Fruit fly (Drosophila melanogaster) whole organism, embryonic: ENCODE data around the gene CG7789.

Experiments used
- Ada2b ChIP-seq: fragments of 200-800 bp; sonication (Bioruptor generic); IDR thresholded peaks from 2 replicates; pipeline ENCODE4 v1.3.6; 2022; ENCODE audit warnings: missing biosample characterization, missing genetic modification characterization
- Asciz ChIP-seq: fragments of 200-800 bp; sonication (Bioruptor generic); optimal IDR thresholded peaks from 2 replicates; lab custom pipeline; 2017; ENCODE audit warnings: missing biosample characterization, mild to moderate bottlenecking, missing genetic modification characterization, missing genetic modification reagents
- CG10431 ChIP-seq: fragments of 200-800 bp; sonication (Bioruptor generic); optimal IDR thresholded peaks from 3 replicates; lab custom pipeline; 2018; ENCODE audit warnings: missing biosample characterization, mild to moderate bottlenecking, missing genetic modification characterization
- CG10462 ChIP-seq: fragments of 200-800 bp; sonication (Bioruptor generic); optimal IDR thresholded peaks from 2 replicates; lab custom pipeline; 2016; ENCODE audit warnings: missing biosample characterization, missing genetic modification characterization
- CG14050 ChIP-seq: fragments of 200-800 bp; sonication (Bioruptor generic); IDR thresholded peaks from 3 replicates; pipeline ENCODE4 v1.3.6; 2022; ENCODE audit warnings: missing biosample characterization, missing genetic modification characterization
- CG14441 ChIP-seq: fragments of 200-800 bp; sonication (Bioruptor generic); IDR thresholded peaks from 2 replicates; pipeline ENCODE4 v1.3.6; 2022; ENCODE audit warnings: missing biosample characterization, missing genetic modification characterization
- CG16779 ChIP-seq: fragments of 200-800 bp; sonication (Bioruptor generic); IDR thresholded peaks from 2 replicates; pipeline ENCODE4 v1.3.6; 2022; ENCODE audit warnings: missing biosample characterization, missing genetic modification characterization
- CG17186 ChIP-seq: fragments of 200-800 bp; sonication (Bioruptor generic); optimal IDR thresholded peaks from 3 replicates; lab custom pipeline; 2017; ENCODE audit warnings: missing biosample characterization, missing genetic modification reagents, missing genetic modification characterization
- CG17829 ChIP-seq: fragments of 200-800 bp; optimal IDR thresholded peaks from 2 replicates; lab custom pipeline; 2019; ENCODE audit warnings: missing biosample characterization, mild to moderate bottlenecking, missing genetic modification characterization, moderate library complexity
- CG31224 ChIP-seq: fragments of 200-800 bp; sonication (Bioruptor generic); IDR thresholded peaks from 2 replicates; pipeline ENCODE4 v1.3.6; 2022; ENCODE audit warnings: missing biosample characterization, missing genetic modification characterization
- CG31388 ChIP-seq: fragments of 200-800 bp; sonication (Bioruptor generic); optimal IDR thresholded peaks from 2 replicates; lab custom pipeline; 2016; ENCODE audit warnings: missing biosample characterization, missing genetic modification characterization
- CG33557 ChIP-seq: fragments of 200-800 bp; sonication (Bioruptor generic); optimal IDR thresholded peaks from 2 replicates; lab custom pipeline; 2019; ENCODE audit warnings: missing biosample characterization, mild to moderate bottlenecking, missing genetic modification characterization, moderate library complexity
- CG42726 ChIP-seq: fragments of 200-800 bp; sonication (Bioruptor generic); IDR thresholded peaks from 2 replicates; pipeline ENCODE4 v1.3.6; 2022; ENCODE audit warnings: missing biosample characterization, missing genetic modification characterization; ENCODE audit not compliant: partially characterized antibody
- CG7839 ChIP-seq: fragments of 200-800 bp; sonication (Bioruptor generic); optimal IDR thresholded peaks from 3 replicates; lab custom pipeline; 2018; ENCODE audit warnings: missing biosample characterization, mild to moderate bottlenecking, missing genetic modification characterization, moderate library complexity
- CG8924 ChIP-seq: fragments of 200-800 bp; optimal IDR thresholded peaks from 3 replicates; lab custom pipeline; 2019; ENCODE audit warnings: missing biosample characterization, mild to moderate bottlenecking, missing genetic modification characterization, moderate library complexity
- CG8944 ChIP-seq: fragments of 200-800 bp; sonication (Bioruptor generic); optimal IDR thresholded peaks from 3 replicates; lab custom pipeline; 2016; ENCODE audit warnings: missing biosample characterization, missing genetic modification characterization
- CG9797 ChIP-seq: fragments of 200-800 bp; sonication (Bioruptor generic); optimal IDR thresholded peaks from 3 replicates; lab custom pipeline; 2018; ENCODE audit warnings: missing biosample characterization, mild to moderate bottlenecking, missing genetic modification characterization
- GATAe ChIP-seq: fragments of 200-800 bp; sonication (Bioruptor generic); conservative IDR thresholded peaks from 2 replicates; pipeline ENCODE4 v1.3.6; 2022; ENCODE audit warnings: missing biosample characterization, missing genetic modification characterization
- Gsc ChIP-seq: fragments of 200-800 bp; sonication (Bioruptor generic); IDR thresholded peaks from 2 replicates; pipeline ENCODE4 v1.3.6; 2022; ENCODE audit warnings: missing biosample characterization, missing genetic modification characterization
- HLH4C ChIP-seq: fragments of 200-800 bp; sonication (Bioruptor generic); IDR thresholded peaks from 3 replicates; pipeline ENCODE4 v1.3.6; 2022; ENCODE audit warnings: missing biosample characterization, missing genetic modification characterization; ENCODE audit not compliant: partially characterized antibody
- Hand ChIP-seq: fragments of 200-800 bp; sonication (Bioruptor generic); optimal IDR thresholded peaks from 2 replicates; lab custom pipeline; 2017; ENCODE audit warnings: mild to moderate bottlenecking, missing biosample characterization, missing genetic modification reagents, missing genetic modification characterization
- Hey ChIP-seq: fragments of 200-800 bp; sonication (Bioruptor generic); optimal IDR thresholded peaks from 3 replicates; lab custom pipeline; 2018; ENCODE audit warnings: missing biosample characterization, mild to moderate bottlenecking, missing genetic modification characterization
- Hmr ChIP-seq: fragments of 200-800 bp; sonication (Bioruptor generic); optimal IDR thresholded peaks from 3 replicates; lab custom pipeline; 2017; ENCODE audit warnings: mild to moderate bottlenecking, missing biosample characterization, missing genetic modification reagents, missing genetic modification characterization
- Lhr ChIP-seq: fragments of 200-800 bp; sonication (Bioruptor generic); optimal IDR thresholded peaks from 3 replicates; lab custom pipeline; 2017; ENCODE audit warnings: mild to moderate bottlenecking, missing biosample characterization, missing genetic modification reagents, missing genetic modification characterization
- Lpt ChIP-seq: fragments of >200 bp; optimal IDR thresholded peaks from 2 replicates; lab custom pipeline; 2018; ENCODE audit warnings: missing biosample characterization, missing genetic modification characterization
- Nf-YA ChIP-seq: fragments of 200-800 bp; sonication (Bioruptor generic); IDR thresholded peaks from 2 replicates; pipeline ENCODE4 v1.3.6; 2022; ENCODE audit warnings: missing biosample characterization, missing genetic modification characterization
- NfI ChIP-seq: fragments of 200-800 bp; sonication (Bioruptor generic); optimal IDR thresholded peaks from 3 replicates; lab custom pipeline; 2018; ENCODE audit warnings: missing biosample characterization, mild to moderate bottlenecking, missing genetic modification characterization, moderate library complexity
- Optix ChIP-seq: fragments of 200-800 bp; sonication (Bioruptor generic); IDR thresholded peaks from 3 replicates; pipeline ENCODE4 v1.3.6; 2022; ENCODE audit warnings: missing biosample characterization, missing genetic modification characterization
- Sry-β ChIP-seq: fragments of 200-800 bp; sonication (Bioruptor generic); optimal IDR thresholded peaks from 2 replicates; lab custom pipeline; 2018; ENCODE audit warnings: missing biosample characterization, mild to moderate bottlenecking, missing genetic modification characterization, moderate library complexity
- amos ChIP-seq: fragments of 200-800 bp; sonication (Bioruptor generic); IDR thresholded peaks from 2 replicates; pipeline ENCODE4 v1.3.6; 2022; ENCODE audit warnings: missing biosample characterization, missing genetic modification characterization; ENCODE audit not compliant: partially characterized antibody
- ara ChIP-seq: fragments of 200-800 bp; sonication (Bioruptor generic); IDR thresholded peaks from 2 replicates; pipeline ENCODE4 v1.3.6; 2022; ENCODE audit warnings: missing biosample characterization, missing genetic modification characterization
- chm ChIP-seq: fragments of 200-800 bp; sonication (Bioruptor generic); IDR thresholded peaks from 2 replicates; pipeline ENCODE4 v1.3.6; 2022; ENCODE audit warnings: missing biosample characterization, missing genetic modification characterization
- chn ChIP-seq: fragments of 200-800 bp; sonication (Bioruptor generic); optimal IDR thresholded peaks from 2 replicates; lab custom pipeline; 2016; ENCODE audit warnings: missing biosample characterization, missing genetic modification characterization
- crp ChIP-seq, 2 experiments: fragments of 200-800 bp; sonication (Bioruptor generic); optimal IDR thresholded peaks; 2 replicates in 1 of 2; 3 replicates in 1 of 2; lab custom pipeline; 2017; ENCODE audit warnings: missing biosample characterization in 2 of 2, missing genetic modification characterization in 2 of 2, mild to moderate bottlenecking in 1 of 2, moderate library complexity in 1 of 2
- cwo ChIP-seq: fragments of 200-800 bp; sonication (Bioruptor generic); optimal IDR thresholded peaks from 3 replicates; lab custom pipeline; 2017; ENCODE audit warnings: missing biosample characterization, missing genetic modification characterization, mild to moderate bottlenecking, moderate library complexity, missing genetic modification reagents
- danr ChIP-seq: fragments of 200-800 bp; sonication (Bioruptor generic); IDR thresholded peaks from 2 replicates; pipeline ENCODE4 v1.3.6; 2022; ENCODE audit warnings: missing biosample characterization, missing genetic modification characterization
- dimm ChIP-seq: fragments of 200-800 bp; sonication (Bioruptor generic); IDR thresholded peaks from 2 replicates; pipeline ENCODE4 v1.3.6; 2022; ENCODE audit warnings: missing biosample characterization, missing genetic modification characterization
- dmrt11E ChIP-seq: fragments of 200-800 bp; sonication (Bioruptor generic); optimal IDR thresholded peaks from 3 replicates; lab custom pipeline; 2018; ENCODE audit warnings: missing biosample characterization, mild to moderate bottlenecking, missing genetic modification characterization, moderate library complexity
- emc ChIP-seq: fragments of 200-800 bp; sonication (Bioruptor generic); optimal IDR thresholded peaks from 2 replicates; lab custom pipeline; 2016; ENCODE audit warnings: missing biosample characterization, missing genetic modification characterization
- eve ChIP-seq, 2 experiments: fragments of >200 bp; optimal IDR thresholded peaks; 2 replicates each; lab custom pipeline; 2017; ENCODE audit warnings: missing biosample characterization in 2 of 2, missing genetic modification characterization in 2 of 2
- fd96Cb ChIP-seq: fragments of 200-800 bp; sonication (Bioruptor generic); optimal IDR thresholded peaks from 2 replicates; lab custom pipeline; 2018; ENCODE audit warnings: missing biosample characterization, mild to moderate bottlenecking, missing genetic modification characterization, moderate library complexity
- gsb-n ChIP-seq: fragments of 200-800 bp; sonication (Bioruptor generic); optimal IDR thresholded peaks from 3 replicates; lab custom pipeline; 2018; ENCODE audit warnings: missing biosample characterization, mild to moderate bottlenecking, missing genetic modification characterization
- h ChIP-seq: fragments of >200 bp; optimal IDR thresholded peaks from 2 replicates; lab custom pipeline; 2017
- lab ChIP-seq: fragments of 200-800 bp; sonication (Bioruptor generic); optimal IDR thresholded peaks from 3 replicates; lab custom pipeline; 2017; ENCODE audit warnings: missing biosample characterization, missing genetic modification characterization, mild to moderate bottlenecking, moderate library complexity, missing genetic modification reagents
- pb ChIP-seq: fragments of 200-800 bp; sonication (Bioruptor generic); optimal IDR thresholded peaks from 3 replicates; lab custom pipeline; 2016; ENCODE audit warnings: missing biosample characterization, missing genetic modification characterization
- salm ChIP-seq: fragments of 200-800 bp; sonication (Bioruptor generic); optimal IDR thresholded peaks from 2 replicates; lab custom pipeline; 2018; ENCODE audit warnings: missing biosample characterization, mild to moderate bottlenecking, missing genetic modification characterization
- seq ChIP-seq: fragments of 200-800 bp; sonication (Bioruptor generic); IDR thresholded peaks from 2 replicates; pipeline ENCODE4 v1.3.6; 2022; ENCODE audit warnings: missing biosample characterization, missing genetic modification characterization
- sisA ChIP-seq: fragments of 200-800 bp; sonication (Bioruptor generic); IDR thresholded peaks from 2 replicates; pipeline ENCODE4 v1.3.6; 2022; ENCODE audit warnings: missing biosample characterization, missing genetic modification characterization
- tna ChIP-seq: fragments of 200-800 bp; sonication (Bioruptor generic); IDR thresholded peaks from 2 replicates; pipeline ENCODE4 v1.3.6; 2022; ENCODE audit warnings: missing biosample characterization, missing genetic modification characterization; ENCODE audit not compliant: partially characterized antibody
- vfl ChIP-seq: fragments of 200-800 bp; sonication (Bioruptor generic); optimal IDR thresholded peaks from 2 replicates; lab custom pipeline; 2016; ENCODE audit warnings: missing biosample characterization, missing genetic modification characterization

Gene CG7789

DNA sequence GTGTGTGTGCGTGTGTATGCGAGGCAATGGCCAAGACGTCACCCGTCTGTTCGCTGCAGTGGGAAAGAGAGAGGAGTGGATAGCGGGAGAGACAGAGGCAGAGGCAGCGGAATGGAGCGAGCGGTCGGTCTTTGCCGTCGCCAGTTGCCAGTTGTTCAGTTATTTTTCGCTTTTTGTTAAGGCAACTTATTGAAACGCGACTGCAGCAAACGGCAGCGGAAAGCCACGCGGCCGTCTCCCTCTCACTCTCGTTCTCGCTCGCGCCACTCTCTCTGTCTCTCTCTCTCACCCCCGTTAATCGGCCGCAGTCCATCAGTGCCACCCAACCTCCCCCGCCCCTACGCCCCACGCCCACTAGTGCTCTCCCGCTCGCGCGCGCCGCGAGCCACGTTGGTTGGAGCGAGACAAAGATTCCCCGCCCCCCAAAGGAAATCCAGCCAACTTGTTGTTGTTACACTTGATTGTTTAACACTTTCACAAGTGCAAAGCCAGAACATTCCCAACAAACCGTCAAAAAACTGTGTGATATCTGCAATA, 30.1 kb upstream of the CG7789 start (continued):
- TF ChIP-seq chn (peak; percentile 2), CG33557 (no peak), sisA (GFP tag; lab: Robert Waterston, UW) (no peak), lab (peak; percentile 80), pb (no peak), chm (GFP tag; lab: Robert Waterston, UW) (peak; percentile 62; the same call in 1 of the 2 replicates), CG10431 (peak; percentile 24), NfI (GFP tag; lab: Kevin White, UChicago) (no peak), tna (GFP tag; lab: Robert Waterston, UW) (peak; percentile 45; the same call in 1 of the 2 replicates), ara (GFP tag; lab: Robert Waterston, UW) (0 out of 2 replicates have a peak, but pooled peaks have one; percentile 25), Nf-YA (GFP tag; lab: Robert Waterston, UW) (no peak), Hand (GFP tag; lab: Kevin White, UChicago) (peak; percentile 75), CG42726 (peak; percentile 57), CG9797 (GFP tag; lab: Kevin White, UChicago) (no peak), CG14050 (GFP tag; lab: Robert Waterston, UW) (no peak), gsb-n (tag; lab: Kevin White, UChicago) (no peak), Lpt (GFP tag; lab: Kevin White, UChicago) (no peak), Optix (GFP tag; lab: Robert Waterston, UW) (no peak), eve (GFP tag; optimal IDR thresholded peaks at IDR 0.05; lab: Kevin White, UChicago) (no peak), Ada2b (GFP tag; lab: Robert Waterston, UW) (no peak), cwo (GFP tag; lab: Kevin White, UChicago) (peak; percentile 66), dimm (no peak), amos (GFP tag; lab: Robert Waterston, UW) (peak; percentile 29; the same call in 1 of the 2 replicates), danr (GFP tag; lab: Robert Waterston, UW) (no peak), CG14441 (GFP tag; lab: Robert Waterston, UW) (peak; percentile 48), Asciz (GFP tag; lab: Kevin White, UChicago) (no peak), HLH4C (no peak), GATAe (GFP tag; lab: Robert Waterston, UW) (peak; percentile 38), Hey (tag; lab: Kevin White, UChicago) (peak; percentile 51), CG31224 (no peak; the same call in 1 of the 2 replicates), dmrt11E (no peak), Gsc (GFP tag; lab: Robert Waterston, UW) (no peak), h (lab: Kevin White, UChicago) (no peak), seq (GFP tag; lab: Robert Waterston, UW) (peak; percentile 77), vfl (no peak), CG8944 (GFP tag; lab: Kevin White, UChicago) (no peak), emc (GFP tag; lab: Kevin White, UChicago) (no peak), Hmr (peak; percentile 60), Lhr (no peak), crp (GFP tag; optimal IDR thresholded peaks at IDR 0.05; lab: Kevin White, UChicago) (no peak), CG10462 (GFP tag; lab: Kevin White, UChicago) (no peak), CG17829 (tag; lab: Kevin White, UChicago) (no peak), CG8924 (peak; percentile 15), CG17186 (GFP tag; lab: Kevin White, UChicago) (no peak), CG31388 (GFP tag; lab: Kevin White, UChicago) (no peak), salm (tag; lab: Kevin White, UChicago) (no peak), Sry-β (GFP tag; lab: Kevin White, UChicago) (no peak), CG7839 (tag; lab: Kevin White, UChicago) (no peak), CG16779 (GFP tag; lab: Robert Waterston, UW) (0 out of 2 replicates have a peak, but pooled peaks have one; percentile 61), fd96Cb (no peak)
